Worm (Caenorhabditis elegans) whole organism, L1 larva: ENCODE results near the gene ver-3.
A peak's percentile ranks its signal among the peaks of the same experiment; 100 is the strongest.

Source experiments
- C04F5.9 ChIP-seq: sonication (generic microtip); optimal IDR thresholded peaks from 2 replicates; lab custom pipeline; 2016; ENCODE audit warnings: missing genetic modification characterization, missing compliant biosample characterization
- Y116A8C.19 ChIP-seq: sonication (generic microtip); optimal IDR thresholded peaks from 2 replicates; lab custom pipeline; 2016; ENCODE audit warnings: missing compliant biosample characterization, missing genetic modification characterization, borderline replicate concordance
- aha-1 ChIP-seq: fragments of 150-350 bp; optimal IDR thresholded peaks from 2 replicates; lab custom pipeline; 2014; ENCODE audit warnings: missing biosample characterization, missing genetic modification characterization
- ama-1 ChIP-seq: fragments of 150-350 bp; optimal IDR thresholded peaks from 2 replicates; lab custom pipeline; 2014
- blmp-1 ChIP-seq: fragments of 150-350 bp; optimal IDR thresholded peaks from 2 replicates; lab custom pipeline; 2014; ENCODE audit warnings: missing biosample characterization, missing genetic modification characterization
- ceh-88 ChIP-seq: fragments of 200-800 bp; sonication (Bioruptor generic); IDR thresholded peaks from 2 replicates; pipeline ENCODE4 v1.3.6; 2022; ENCODE audit warnings: missing genetic modification characterization, missing compliant biosample characterization
- ceh-90 ChIP-seq: sonication (generic microtip); optimal IDR thresholded peaks from 2 replicates; lab custom pipeline; 2016; ENCODE audit warnings: missing genetic modification characterization, missing compliant biosample characterization
- dpl-1 ChIP-seq, 3 experiments: fragments of 150-350 bp in 2 of 3; sonication (generic microtip) in 1 of 3; optimal IDR thresholded peaks; 2 replicates each; lab custom pipeline; 2014 to 2017; ENCODE audit warnings: missing biosample characterization in 3 of 3, missing genetic modification characterization in 3 of 3, missing genetic modification reagents in 3 of 3
- efl-1 ChIP-seq, 4 experiments: fragments of 150-350 bp; optimal IDR thresholded peaks in 3 of 4; peaks in 1 of 4; 1 replicate in 1 of 4; 2 replicates in 3 of 4; lab custom pipeline; 2014; ENCODE audit warnings: missing biosample characterization in 2 of 4, missing genetic modification characterization in 2 of 4, missing genetic modification reagents in 2 of 4
- egl-13 ChIP-seq: sonication (generic microtip); optimal IDR thresholded peaks from 2 replicates; lab custom pipeline; 2016; ENCODE audit warnings: missing genotype, missing genetic modification reagents, missing genetic modification characterization, missing compliant biosample characterization
- egl-27 ChIP-seq, 2 experiments: fragments of 150-350 bp in 1 of 2; sonication (generic microtip); optimal IDR thresholded peaks; 3 replicates each; lab custom pipeline; 2017 to 2018; ENCODE audit warnings: missing biosample characterization in 2 of 2, missing genetic modification characterization in 2 of 2, missing genetic modification reagents in 2 of 2
- elt-2 ChIP-seq: sonication (generic microtip); optimal IDR thresholded peaks from 2 replicates; lab custom pipeline; 2016; ENCODE audit warnings: missing genetic modification characterization, mild to moderate bottlenecking, inconsistent platforms, missing compliant biosample characterization, missing genetic modification reagents
- elt-3 ChIP-seq, 6 experiments: fragments of 150-350 bp in 1 of 6; sonication (generic microtip); optimal IDR thresholded peaks; 2 replicates each; lab custom pipeline; 2017 to 2018; ENCODE audit warnings: missing biosample characterization in 6 of 6, missing genetic modification characterization in 6 of 6, inconsistent platforms in 1 of 6
- fkh-10 ChIP-seq: sonication (generic microtip); optimal IDR thresholded peaks from 2 replicates; lab custom pipeline; 2017; ENCODE audit warnings: missing biosample characterization, missing genetic modification reagents, missing genetic modification characterization
- fkh-8 ChIP-seq: sonication (generic microtip); optimal IDR thresholded peaks from 2 replicates; lab custom pipeline; 2016; ENCODE audit warnings: mild to moderate bottlenecking, missing genetic modification characterization, missing compliant biosample characterization
- hlh-17 ChIP-seq: fragments of 200-800 bp; sonication (Bioruptor generic); optimal IDR thresholded peaks from 2 replicates; lab custom pipeline; 2018; ENCODE audit warnings: missing genetic modification characterization, mild to moderate bottlenecking, missing compliant biosample characterization, moderate library complexity, borderline replicate concordance
- hlh-4 ChIP-seq: sonication (generic microtip); optimal IDR thresholded peaks from 2 replicates; lab custom pipeline; 2016; ENCODE audit warnings: mild to moderate bottlenecking, missing genetic modification characterization, missing compliant biosample characterization
- lir-3 ChIP-seq: sonication (generic microtip); optimal IDR thresholded peaks from 2 replicates; lab custom pipeline; 2016; ENCODE audit warnings: mild to moderate bottlenecking, missing genetic modification characterization, moderate library complexity, missing compliant biosample characterization; ENCODE audit not compliant: poor library complexity
- lsy-2 ChIP-seq, 2 experiments: fragments of 150-350 bp; optimal IDR thresholded peaks; 2 replicates each; lab custom pipeline; 2014; ENCODE audit warnings: missing biosample characterization in 2 of 2, missing genetic modification characterization in 2 of 2
- mab-9 ChIP-seq: fragments of 200-800 bp; sonication (Bioruptor generic); IDR thresholded peaks from 2 replicates; pipeline ENCODE4 v1.3.6; 2022; ENCODE audit warnings: missing genetic modification reagents, missing genetic modification characterization, missing compliant biosample characterization
- mep-1 ChIP-seq: fragments of 150-350 bp; optimal IDR thresholded peaks from 2 replicates; lab custom pipeline; 2014; ENCODE audit warnings: missing biosample characterization, missing genetic modification characterization
- nhr-11 ChIP-seq: fragments of 150-350 bp; optimal IDR thresholded peaks from 2 replicates; lab custom pipeline; 2014; ENCODE audit warnings: missing biosample characterization, missing genetic modification characterization
- nhr-20 ChIP-seq: sonication (generic microtip); optimal IDR thresholded peaks from 2 replicates; lab custom pipeline; 2016; ENCODE audit warnings: mild to moderate bottlenecking, missing genetic modification characterization, missing compliant biosample characterization
- nhr-76 ChIP-seq: sonication (generic microtip); optimal IDR thresholded peaks from 2 replicates; lab custom pipeline; 2017; ENCODE audit warnings: missing biosample characterization, missing genetic modification characterization
- nhr-77 ChIP-seq: fragments of 150-350 bp; optimal IDR thresholded peaks from 2 replicates; lab custom pipeline; 2014; ENCODE audit warnings: missing biosample characterization, missing genetic modification characterization
- nhr-84 ChIP-seq: sonication (generic microtip); optimal IDR thresholded peaks from 2 replicates; lab custom pipeline; 2017; ENCODE audit warnings: missing biosample characterization, missing genetic modification characterization
- nhr-85 ChIP-seq: sonication (generic microtip); peaks from one replicate; lab custom pipeline; 2016; ENCODE audit warnings: missing genetic modification characterization, inconsistent platforms, missing compliant biosample characterization
- pag-3 ChIP-seq: sonication (generic microtip); optimal IDR thresholded peaks from 2 replicates; lab custom pipeline; 2017; ENCODE audit warnings: missing genetic modification characterization, mild to moderate bottlenecking, missing compliant biosample characterization, antibody characterized with exemption, borderline replicate concordance; ENCODE audit not compliant: insufficient read depth
- pax-3 ChIP-seq: fragments of 200-800 bp; sonication (Bioruptor generic); optimal IDR thresholded peaks from 2 replicates; lab custom pipeline; 2018; ENCODE audit warnings: mild to moderate bottlenecking, missing genetic modification characterization, moderate library complexity, missing compliant biosample characterization
- pqm-1 ChIP-seq: sonication (generic microtip); optimal IDR thresholded peaks from 3 replicates; lab custom pipeline; 2017; ENCODE audit warnings: missing biosample characterization, missing genetic modification characterization
- rnt-1 ChIP-seq: sonication (generic microtip); optimal IDR thresholded peaks from 2 replicates; lab custom pipeline; 2016; ENCODE audit warnings: mild to moderate bottlenecking, missing genetic modification characterization, moderate library complexity, missing compliant biosample characterization
- snpc-4 ChIP-seq: fragments of 150-350 bp; optimal IDR thresholded peaks from 2 replicates; lab custom pipeline; 2014; ENCODE audit warnings: missing biosample characterization, missing genetic modification characterization
- sox-4 ChIP-seq: sonication (generic microtip); optimal IDR thresholded peaks from 2 replicates; lab custom pipeline; 2016; ENCODE audit warnings: missing genetic modification characterization, missing compliant biosample characterization
- sptf-1 ChIP-seq: fragments of 150-350 bp; optimal IDR thresholded peaks from 2 replicates; lab custom pipeline; 2014; ENCODE audit warnings: missing biosample characterization, missing genetic modification characterization
- tbx-2 ChIP-seq: sonication (generic microtip); optimal IDR thresholded peaks from 2 replicates; lab custom pipeline; 2016; ENCODE audit warnings: missing genetic modification characterization, missing compliant biosample characterization
- tlp-1 ChIP-seq: fragments of 150-350 bp; optimal IDR thresholded peaks from 2 replicates; lab custom pipeline; 2014; ENCODE audit warnings: missing biosample characterization, missing genetic modification characterization
- unc-130 ChIP-seq: fragments of 150-350 bp; optimal IDR thresholded peaks from 2 replicates; lab custom pipeline; 2017; ENCODE audit warnings: missing biosample characterization, missing genetic modification characterization, inconsistent platforms
- unc-30 ChIP-seq: sonication (generic microtip); optimal IDR thresholded peaks from 2 replicates; lab custom pipeline; 2017; ENCODE audit warnings: missing biosample characterization, missing genetic modification characterization
- unc-62 ChIP-seq: fragments of 150-350 bp; optimal IDR thresholded peaks from 2 replicates; lab custom pipeline; 2014; ENCODE audit warnings: missing biosample characterization, missing genetic modification reagents, missing genetic modification characterization
- unc-98 ChIP-seq: fragments of 200-800 bp; sonication (Bioruptor generic); IDR thresholded peaks from 2 replicates; pipeline ENCODE4 v1.3.6; 2022; ENCODE audit warnings: missing genetic modification characterization, missing compliant biosample characterization
- xbp-1 ChIP-seq: sonication (generic microtip); optimal IDR thresholded peaks from 2 replicates; lab custom pipeline; 2016; ENCODE audit warnings: missing genetic modification characterization, missing compliant biosample characterization
- zip-4 ChIP-seq: fragments of 200-800 bp; sonication (Bioruptor generic); optimal IDR thresholded peaks from 2 replicates; lab custom pipeline; 2018; ENCODE audit warnings: mild to moderate bottlenecking, missing genetic modification characterization, moderate library complexity, missing compliant biosample characterization
- ztf-4 ChIP-seq: fragments of 150-350 bp; optimal IDR thresholded peaks from 2 replicates; lab custom pipeline; 2014; ENCODE audit warnings: missing biosample characterization, missing genetic modification characterization

ver-3 gene

DNA sequence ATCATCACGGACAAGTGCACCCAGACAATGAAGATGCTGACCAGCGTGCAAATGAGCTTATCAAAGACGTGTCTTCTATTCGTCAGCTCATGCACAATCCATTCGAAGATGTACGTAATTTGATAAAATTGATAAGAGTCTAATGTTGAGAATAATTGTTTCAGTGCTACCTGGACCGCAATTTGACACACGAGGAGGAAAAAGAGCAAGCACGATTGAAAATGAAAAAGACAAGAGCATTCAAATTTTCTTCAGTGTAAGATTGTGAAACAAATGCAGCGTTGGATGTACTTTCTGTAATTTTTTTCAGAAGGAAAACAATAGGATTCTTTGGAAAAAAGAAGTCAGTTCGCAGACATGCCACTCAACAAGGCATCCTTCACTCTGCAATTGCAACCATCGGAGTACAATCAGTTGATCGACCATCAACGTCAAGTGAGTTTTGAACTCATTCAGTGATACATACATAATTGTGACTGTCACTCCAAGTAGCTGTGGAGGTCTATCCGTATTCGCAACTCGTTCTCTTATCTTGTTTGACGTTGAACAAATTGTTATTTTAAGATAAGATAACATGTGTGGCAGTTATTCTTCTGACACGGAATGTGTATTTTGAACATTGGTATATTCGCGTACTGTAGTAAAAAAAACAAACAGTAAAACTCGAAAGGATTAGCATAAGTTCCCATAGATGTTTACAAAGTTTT is 35.2 kb upstream of the ver-3 start:
- TF ChIP-seq elt-2 (tag; lab: Kevin White, UChicago) (peak; percentile 5), Y116A8C.19 (tag; lab: Kevin White, UChicago) (no peak)
- TF ChIP-seq, all 84 proteins: peak for 1

ce11 chrX:10958427-10958826 is 33.9 kb upstream of the ver-3 start, which contains the start of gene nlp-19:
Gene nlp-19, plus strand, starts transcription at chrX:10958727.
- TF ChIP-seq nhr-76 (no peak), unc-62 (no peak), tbx-2 (tag; lab: Kevin White, UChicago) (no peak), snpc-4 (tag; lab: Kevin White, UChicago) (no peak), ceh-90 (tag; lab: Kevin White, UChicago) (no peak), ceh-88 (GFP tag; lab: Robert Waterston, UW) (no peak), nhr-77 (tag; lab: Kevin White, UChicago) (no peak), rnt-1 (no peak), C04F5.9 (no peak), zip-4 (GFP tag; lab: Kevin White, UChicago) (no peak), dpl-1 (GFP tag; optimal IDR thresholded peaks at IDR 0.05; lab: Kevin White, UChicago) (no peak), fkh-8 (tag; lab: Kevin White, UChicago) (no peak)

ce11 chrX:10959136-10959535 is 33.1 kb upstream of the ver-3 start, which contains the start of gene K09C8.2:
Gene K09C8.2, plus strand, starts transcription at chrX:10959436.
- TF ChIP-seq ztf-4 (tag; lab: Kevin White, UChicago) (no peak), nhr-77 (tag; lab: Kevin White, UChicago) (no peak), ama-1 (no peak), dpl-1 (GFP tag; optimal IDR thresholded peaks at IDR 0.05; lab: Kevin White, UChicago) (no peak), snpc-4 (tag; lab: Kevin White, UChicago) (no peak), unc-130 (tag; lab: Kevin White, UChicago) (no peak), aha-1 (no peak), nhr-11 (tag; lab: Kevin White, UChicago) (no peak), tlp-1 (no peak), sptf-1 (tag; lab: Kevin White, UChicago) (no peak), unc-30 (tag; lab: Kevin White, UChicago) (no peak), mep-1 (no peak), pqm-1 (tag; lab: Kevin White, UChicago) (no peak), Y116A8C.19 (tag; lab: Kevin White, UChicago) (no peak), egl-27 (tag; optimal IDR thresholded peaks at IDR 0.05; lab: Kevin White, UChicago) (no peak), nhr-85 (tag; lab: Kevin White, UChicago) (no peak)

ce11 chrX:10961724-10962123 is 30.6 kb upstream of the ver-3 start:
- TF ChIP-seq blmp-1 (tag; lab: Kevin White, UChicago) (no peak), xbp-1 (tag; lab: Kevin White, UChicago) (no peak), lir-3 (tag; lab: Kevin White, UChicago) (no peak), aha-1 (no peak), pax-3 (tag; lab: Kevin White, UChicago) (no peak), unc-62 (no peak), elt-3 (tag; optimal IDR thresholded peaks at IDR 0.05; lab: Kevin White, UChicago) (no peak), unc-98 (GFP tag; lab: Robert Waterston, UW) (no peak), pag-3 (tag; lab: Kevin White, UChicago) (no peak)

- TF ChIP-seq nhr-84 (tag; lab: Kevin White, UChicago) (no peak), tlp-1 (no peak), fkh-10 (GFP tag; lab: Kevin White, UChicago) (peak; percentile 32), hlh-4 (tag; lab: Kevin White, UChicago) (no peak), nhr-20 (tag; lab: Kevin White, UChicago) (peak; percentile 65), lsy-2 (tag; optimal IDR thresholded peaks at IDR 0.05; lab: Kevin White, UChicago) (no peak), egl-13 (no peak), unc-30 (tag; lab: Kevin White, UChicago) (no peak), aha-1 (no peak), dpl-1 (GFP tag; optimal IDR thresholded peaks at IDR 0.05; lab: Kevin White, UChicago) (no peak), hlh-17 (GFP tag; lab: Kevin White, UChicago) (no peak), sox-4 (tag; lab: Kevin White, UChicago) (no peak), efl-1 (optimal IDR thresholded peaks at IDR 0.05; lab: Kevin White, UChicago) (peak in 1 of 2 experiments; percentile 1), efl-1 (GFP tag; optimal IDR thresholded peaks at IDR 0.05 in 1 of 2; lab: Kevin White, UChicago) (peak in 1 of 2 experiments; percentile 86), unc-130 (tag; lab: Kevin White, UChicago) (peak; percentile 25), mab-9 (GFP tag; lab: Robert Waterston, UW) (no peak)
These were observed 28.7 kb upstream of the ver-3 start, which contains the start of gene nas-10 for ce11 chrX:10963453-10964046. Gene nas-10, minus strand, starts transcription at chrX:10963503.
